Worm (Caenorhabditis elegans) whole organism, dauer: ENCODE measurements around the gene adh-1.

Experiments used
- unc-62 ChIP-seq: sonication (generic microtip); optimal IDR thresholded peaks from 2 replicates; lab custom pipeline; 2017; ENCODE audit warnings: missing biosample characterization, missing genetic modification reagents, missing genetic modification characterization

The adh-1 gene

ce11 chrV:11887988-11888499 lies at the start of gene adh-1:
TSS of gene adh-1 (plus strand) at chrV:11888248.
- no peak for TF ChIP-seq unc-62 (GFP tag; lab: Kevin White, UChicago)

- no peak for TF ChIP-seq unc-62 (GFP tag; lab: Kevin White, UChicago)
These were observed 48.8 kb upstream of the adh-1 start, which contains the start of gene idpb-5 for ce11 chrV:11839220-11839619. TSS of gene idpb-5 (plus strand) at chrV:11839520.

ce11 chrV:11843678-11844366 lies 44.2 kb upstream of the adh-1 start, which contains the start of gene nphp-4:
TSS of gene nphp-4 (minus strand) at chrV:11843728.
- no peak for TF ChIP-seq unc-62 (GFP tag; lab: Kevin White, UChicago)

- no peak for TF ChIP-seq unc-62 (GFP tag; lab: Kevin White, UChicago)
These were observed 43.2 kb upstream of the adh-1 start for ce11 chrV:11844828-11845227.

- no peak for TF ChIP-seq unc-62 (GFP tag; lab: Kevin White, UChicago)
These were observed 42.6 kb upstream of the adh-1 start, which contains the start of gene hmp-1 for ce11 chrV:11845492-11845891. TSS of gene hmp-1 (plus strand) at chrV:11845871.

ce11 chrV:11846969-11847368 lies 41.1 kb upstream of the adh-1 start:
- no peak for TF ChIP-seq unc-62 (GFP tag; lab: Kevin White, UChicago)

ce11 chrV:11849408-11849807 lies 38.6 kb upstream of the adh-1 start:
- TF ChIP-seq unc-62 (GFP tag; lab: Kevin White, UChicago) = no peak

- TF ChIP-seq unc-62 (GFP tag; lab: Kevin White, UChicago) = no peak
These were observed 35.7 kb upstream of the adh-1 start for ce11 chrV:11852305-11852704.

- TF ChIP-seq unc-62 (GFP tag; lab: Kevin White, UChicago) = no peak
These were observed 34.3 kb upstream of the adh-1 start for ce11 chrV:11853723-11854122.

ce11 chrV:11854905-11855304 lies 33.1 kb upstream of the adh-1 start:
- TF ChIP-seq unc-62 (GFP tag; lab: Kevin White, UChicago) = no peak

ce11 chrV:11856022-11856421 lies 32.0 kb upstream of the adh-1 start:
- TF ChIP-seq unc-62 (GFP tag; lab: Kevin White, UChicago) = no peak

- TF ChIP-seq unc-62 (GFP tag; lab: Kevin White, UChicago) = no peak
These were observed 30.3 kb upstream of the adh-1 start for ce11 chrV:11857756-11858155.

ce11 chrV:11858299-11858698 lies 29.7 kb upstream of the adh-1 start:
- TF ChIP-seq unc-62 (GFP tag; lab: Kevin White, UChicago) = no peak

- no peak for TF ChIP-seq unc-62 (GFP tag; lab: Kevin White, UChicago)
These were observed 28.8 kb upstream of the adh-1 start for ce11 chrV:11859082-11859858.

- TF ChIP-seq unc-62 (GFP tag; lab: Kevin White, UChicago) = no peak
These were observed 27.7 kb upstream of the adh-1 start, which contains the start of gene R13H4.5 for ce11 chrV:11860375-11860774. TSS of gene R13H4.5 (plus strand) at chrV:11860675.

- TF ChIP-seq unc-62 (GFP tag; lab: Kevin White, UChicago) = no peak
These were observed 26.0 kb upstream of the adh-1 start for ce11 chrV:11861880-11862544.
